Fruit fly (Drosophila melanogaster) S2 (cell line): ENCODE data around the gene CG13384.
A peak's percentile ranks its signal among the peaks of the same experiment; 100 is the strongest.

Experiments
- CG8478 ChIP-seq: fragments of >200 bp; optimal IDR thresholded peaks from 2 replicates; lab custom pipeline; 2018
- CTCF ChIP-seq, 2 experiments: fragments of >200 bp; optimal IDR thresholded peaks; 2 replicates each; lab custom pipeline; 2018

Gene CG13384

DNA sequence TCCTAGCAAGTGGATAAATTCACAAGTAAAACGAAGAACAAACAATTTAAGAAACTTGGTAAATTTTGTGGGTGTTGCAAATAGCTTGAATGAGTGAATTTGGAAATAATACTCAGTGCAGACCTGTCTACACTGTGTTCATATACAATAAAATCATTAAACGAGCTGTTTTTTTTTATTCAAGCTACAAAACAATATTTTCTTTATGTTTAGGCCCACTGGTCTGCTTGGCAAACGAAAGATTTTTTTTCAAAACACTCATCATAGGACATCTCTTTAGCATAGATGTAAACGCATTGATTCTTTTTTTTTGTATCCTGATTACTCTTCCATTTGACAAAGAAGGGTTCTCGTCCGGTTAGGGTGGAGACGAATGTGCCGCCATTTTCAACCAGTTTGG, 8.0 kb downstream of the CG13384 start, which contains the start of gene CG42820:
Gene CG42820 (minus strand): TSS at position 101 of the 400 bp plus-strand sequence.
- TF ChIP-seq CTCF (optimal IDR thresholded peaks at IDR 0.05; lab: Kevin White, UChicago) (no peak), CG8478 (no peak)

dm6 chr2L:8393122-8393521, 8.9 kb downstream of the CG13384 start, which contains the start of gene Acp29AB:
Gene Acp29AB (minus strand): TSS chr2L:8393222.
- TF ChIP-seq CTCF (optimal IDR thresholded peaks at IDR 0.05; lab: Kevin White, UChicago) (no peak), CG8478 (no peak)

- TF ChIP-seq CG8478, result no peak
- TF ChIP-seq CTCF (optimal IDR thresholded peaks at IDR 0.05; lab: Kevin White, UChicago), result no peak
Measured at dm6 chr2L:8394180-8394579, 9.9 kb downstream of the CG13384 start, which contains the start of gene lectin-29Ca. Gene lectin-29Ca (minus strand): TSS chr2L:8394280.

DNA sequence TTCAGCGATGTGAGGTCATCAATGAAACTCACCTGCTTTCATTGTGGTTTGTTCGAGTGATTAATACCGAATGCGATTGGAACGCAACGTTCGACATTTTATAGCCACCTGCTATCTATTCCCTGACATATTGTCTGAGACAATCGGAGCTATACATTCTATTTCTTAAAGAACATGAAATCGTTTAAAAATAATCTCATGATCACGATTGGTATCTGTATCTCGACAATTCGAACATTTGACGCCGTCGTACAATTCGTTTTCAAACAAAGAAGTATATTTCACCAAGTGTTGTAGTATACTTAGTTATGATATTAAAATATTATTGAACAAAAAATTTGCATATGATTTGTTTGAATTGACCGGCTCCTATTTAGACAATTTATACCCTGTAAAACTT, 10.6 kb downstream of the CG13384 start, which contains the start of gene Peritrophin-15b:
Gene Peritrophin-15b (minus strand): TSS at position 101 of the 400 bp plus-strand sequence.
- no peak for TF ChIP-seq CG8478
- no peak for TF ChIP-seq CTCF (optimal IDR thresholded peaks at IDR 0.05; lab: Kevin White, UChicago)

- TF ChIP-seq CG8478, result no peak
- TF ChIP-seq CTCF (optimal IDR thresholded peaks at IDR 0.05; lab: Kevin White, UChicago), result no peak
Measured at dm6 chr2L:8395996-8396699, 11.9 kb downstream of the CG13384 start, which contains the start of the genes Peritrophin-15a and CG13385. Gene Peritrophin-15a (minus strand): TSS chr2L:8396096. Gene CG13385 (plus strand): TSS chr2L:8396649.

dm6 chr2L:8398721-8399120, 14.5 kb downstream of the CG13384 start, which contains the start of gene CG13386:
Gene CG13386 (plus strand): TSS chr2L:8399021.
- TF ChIP-seq CG8478 (no peak), CTCF (optimal IDR thresholded peaks at IDR 0.05; lab: Kevin White, UChicago) (no peak)

- TF ChIP-seq CTCF (optimal IDR thresholded peaks at IDR 0.05; lab: Kevin White, UChicago), result no peak
- no peak for TF ChIP-seq CG8478
Measured at dm6 chr2L:8399863-8400598, 15.8 kb downstream of the CG13384 start, which contains the start of gene CG31898. Gene CG31898 (plus strand): TSS chr2L:8400421.

dm6 chr2L:8402928-8403285, 18.7 kb downstream of the CG13384 start, which contains the start of gene fy:
Gene fy (minus strand): TSS chr2L:8403280.
- TF ChIP-seq CTCF (optimal IDR thresholded peaks at IDR 0.05; lab: Kevin White, UChicago), result no peak
- no peak for TF ChIP-seq CG8478

- TF ChIP-seq CG8478 (no peak), CTCF (optimal IDR thresholded peaks at IDR 0.05; lab: Kevin White, UChicago) (peak; percentile 8 to 46)
Measured at dm6 chr2L:8403286-8404270, 19.3 kb downstream of the CG13384 start, which contains the start of gene emb. Gene emb (plus strand): TSS chr2L:8403573.

DNA sequence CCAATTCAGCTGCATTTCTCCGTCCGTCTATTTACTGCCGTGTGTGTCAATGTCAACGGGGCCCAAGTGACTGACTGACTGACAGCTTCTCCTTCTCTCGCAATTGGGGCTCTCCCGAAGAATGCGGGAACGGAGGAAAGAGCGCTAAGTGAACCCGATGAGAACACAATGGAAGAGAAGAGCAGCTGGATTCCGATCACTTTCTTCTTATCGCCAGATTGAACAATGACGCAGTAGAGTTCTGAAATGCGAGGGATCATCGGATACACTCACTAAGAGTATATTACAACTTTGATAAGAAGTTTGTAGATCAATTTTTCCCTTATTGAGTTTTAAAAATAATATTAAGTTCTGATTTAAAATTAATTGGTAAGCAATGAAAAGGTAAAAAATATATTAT, 27.3 kb downstream of the CG13384 start, which contains the start of gene Naglu:
Gene Naglu (minus strand): TSS at position 339 of the 400 bp plus-strand sequence.
- TF ChIP-seq CG8478, result no peak
- TF ChIP-seq CTCF (optimal IDR thresholded peaks at IDR 0.05; lab: Kevin White, UChicago), result no peak

dm6 chr2L:8414887-8415883, 30.9 kb downstream of the CG13384 start, which contains the start of the genes CG13398 and Akap200:
Gene CG13398 (minus strand): TSS chr2L:8415256.
Gene Akap200 (plus strand): TSS chr2L:8415690.
- TF ChIP-seq CTCF (optimal IDR thresholded peaks at IDR 0.05; lab: Kevin White, UChicago) (no peak), CG8478 (no peak)

DNA sequence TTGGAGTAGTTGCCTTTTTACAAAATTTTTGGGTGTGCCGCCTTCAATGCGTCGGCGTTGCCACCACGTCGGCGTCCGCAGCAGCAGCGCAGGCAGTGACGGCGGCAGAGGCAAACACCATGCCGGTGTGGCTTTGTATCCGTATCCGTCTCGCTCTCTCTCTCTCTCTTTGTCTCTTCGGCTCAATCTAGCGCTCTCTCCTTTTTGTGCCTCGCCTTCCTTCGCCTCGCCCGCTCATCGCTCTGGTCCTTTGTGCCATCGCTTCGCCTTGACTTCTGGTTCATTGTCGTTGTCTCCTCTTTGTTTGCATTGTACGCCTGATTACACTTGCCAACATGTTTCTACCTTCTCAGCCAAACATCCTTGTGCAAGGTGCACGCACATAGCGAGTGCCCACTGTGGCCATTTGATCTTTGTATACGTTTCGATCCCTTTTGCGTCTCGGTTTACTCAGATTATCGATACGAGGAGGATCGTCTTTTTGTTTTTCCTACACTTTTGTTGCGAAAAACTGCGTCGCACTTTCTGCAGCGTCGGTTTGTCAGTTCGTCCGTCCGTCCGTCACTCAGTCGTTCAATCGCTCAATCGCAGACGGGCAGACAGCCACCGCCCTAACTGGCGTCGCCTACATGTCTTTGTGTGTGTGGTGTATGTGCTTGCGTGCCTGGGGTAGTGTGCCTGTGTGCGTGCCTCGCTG, 32.2 kb downstream of the CG13384 start:
- TF ChIP-seq CTCF (optimal IDR thresholded peaks at IDR 0.05; lab: Kevin White, UChicago) (no peak), CG8478 (no peak)
